Fruit fly (Drosophila melanogaster): ENCODE results near the gene Pex11c.

The Pex11c gene

DNA sequence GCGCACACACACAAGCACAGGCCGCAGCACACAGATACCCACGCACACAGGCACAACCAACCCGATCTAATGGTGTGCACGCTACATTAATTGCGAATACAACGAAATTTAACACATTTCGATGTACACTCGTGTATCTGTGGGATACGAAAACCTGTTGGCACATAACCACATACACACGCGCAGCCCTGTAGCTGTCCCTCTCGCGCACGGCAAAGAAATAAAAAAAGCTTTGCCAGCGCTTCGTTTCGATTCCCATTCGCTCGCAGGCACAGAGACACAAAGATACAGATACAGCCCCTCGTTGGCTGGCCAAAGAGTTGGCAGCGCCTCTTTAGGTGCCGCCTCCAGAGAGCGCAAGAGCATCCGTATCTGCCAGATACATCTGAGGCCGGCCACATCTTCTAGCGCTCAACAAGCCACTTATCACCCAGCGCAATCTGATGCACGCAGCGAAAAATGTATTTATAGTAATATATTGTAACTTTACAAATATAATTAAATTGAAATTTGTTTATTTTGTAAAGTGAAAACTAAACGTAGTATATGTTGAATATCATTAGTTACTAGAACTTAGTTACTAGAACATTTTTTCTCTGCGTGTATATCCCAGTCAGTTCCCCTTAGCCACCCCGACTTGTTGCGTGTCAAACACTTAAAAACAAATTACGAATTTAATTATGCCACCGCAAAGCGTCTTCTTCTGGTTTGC, 35.1 kb downstream of the Pex11c start:
- TF ChIP-seq CG8478 (optimal IDR thresholded peaks at IDR 0.05) (no peak), CTCF (optimal IDR thresholded peaks at IDR 0.05) (no peak)

dm6 chr3R:23295360-23295772, 37.2 kb downstream of the Pex11c start:
- peak; percentile 45 to 66 for TF ChIP-seq CTCF (optimal IDR thresholded peaks at IDR 0.05)
- TF ChIP-seq CG8478 (optimal IDR thresholded peaks at IDR 0.05) = no peak

DNA sequence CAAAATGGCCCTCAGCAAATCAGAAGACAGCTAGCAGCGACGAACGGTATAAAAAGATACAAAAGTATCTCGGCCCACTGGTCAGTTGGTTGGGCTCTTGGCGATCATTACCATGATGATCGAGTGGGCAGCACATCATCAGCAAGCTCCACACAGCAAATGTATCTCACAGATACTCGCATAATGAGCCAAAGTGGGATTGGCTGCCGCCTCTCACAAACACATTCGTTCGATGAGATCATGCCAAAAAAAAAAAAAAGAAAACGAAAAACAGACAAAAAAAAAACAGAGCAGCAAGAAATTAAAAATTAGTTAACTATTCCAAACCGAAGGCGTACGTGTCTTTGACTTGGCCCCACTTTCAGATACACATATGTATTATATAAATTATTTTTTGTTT, 38.0 kb downstream of the Pex11c start:
- TF ChIP-seq CG8478 (optimal IDR thresholded peaks at IDR 0.05) (no peak), CTCF (optimal IDR thresholded peaks at IDR 0.05) (no peak)

DNA sequence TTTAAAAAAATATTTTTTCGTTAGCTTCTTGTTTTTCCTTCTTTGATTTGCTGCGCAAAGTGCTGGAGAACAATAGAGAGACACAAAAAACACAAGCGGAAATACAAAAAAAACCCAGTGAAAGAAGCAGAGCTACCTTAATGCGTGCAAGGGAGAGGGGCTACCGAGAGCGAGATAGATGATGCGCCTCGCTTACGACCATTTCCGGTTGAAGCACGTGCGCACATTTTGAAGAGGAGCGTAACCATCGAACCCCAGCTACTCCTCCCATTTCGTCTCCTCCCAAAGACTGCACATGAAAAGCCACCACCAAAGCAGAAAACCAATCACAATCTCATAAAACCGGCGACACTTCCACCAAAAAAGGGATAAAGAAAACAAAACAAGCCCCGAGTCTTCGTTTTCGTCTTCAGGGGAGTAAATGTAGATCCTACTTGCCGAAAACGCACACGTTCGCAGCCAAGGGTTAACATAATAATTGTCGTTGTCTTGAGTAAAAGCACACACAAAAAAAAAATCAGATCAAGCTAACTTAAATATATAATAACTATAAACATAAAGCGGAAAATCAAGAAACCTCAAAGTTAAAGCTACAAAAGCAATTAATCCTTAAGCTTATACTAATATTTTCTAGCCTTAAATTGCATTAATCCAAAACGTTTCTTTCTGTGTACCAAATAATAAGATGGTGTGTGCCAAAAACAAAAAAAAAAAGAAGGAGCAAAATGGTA, 39.1 kb downstream of the Pex11c start:
- TF ChIP-seq CTCF (optimal IDR thresholded peaks at IDR 0.05) = no peak
- TF ChIP-seq CG8478 (optimal IDR thresholded peaks at IDR 0.05) = no peak

- TF ChIP-seq CG8478 (optimal IDR thresholded peaks at IDR 0.05) (no peak), CTCF (optimal IDR thresholded peaks at IDR 0.05) (no peak)
These were observed 42.1 kb downstream of the Pex11c start for dm6 chr3R:23300091-23300918.

dm6 chr3R:23301270-23301669, 43.1 kb downstream of the Pex11c start:
- TF ChIP-seq CG8478 (optimal IDR thresholded peaks at IDR 0.05) = no peak
- TF ChIP-seq CTCF (optimal IDR thresholded peaks at IDR 0.05) = no peak

DNA sequence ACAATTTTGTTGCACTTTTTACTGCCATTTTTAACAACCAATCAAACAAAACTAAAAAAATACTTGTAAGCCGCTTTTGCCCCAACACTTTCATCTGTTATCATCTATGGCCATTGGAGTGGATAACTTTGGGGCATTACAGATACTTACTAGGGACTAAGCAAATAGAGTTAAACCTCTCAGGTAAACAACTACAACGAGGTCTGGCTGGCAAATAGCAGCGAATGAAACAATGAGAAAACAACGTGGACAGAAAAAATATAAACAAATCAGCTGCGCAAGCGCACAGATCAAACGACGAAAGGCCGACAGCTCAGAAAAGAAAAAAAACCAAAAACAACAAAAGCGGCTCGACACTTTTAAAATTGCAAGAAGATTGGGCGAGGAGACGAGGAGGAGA, 44.0 kb downstream of the Pex11c start:
- TF ChIP-seq CTCF (optimal IDR thresholded peaks at IDR 0.05) = no peak
- no peak for TF ChIP-seq CG8478 (optimal IDR thresholded peaks at IDR 0.05)

DNA sequence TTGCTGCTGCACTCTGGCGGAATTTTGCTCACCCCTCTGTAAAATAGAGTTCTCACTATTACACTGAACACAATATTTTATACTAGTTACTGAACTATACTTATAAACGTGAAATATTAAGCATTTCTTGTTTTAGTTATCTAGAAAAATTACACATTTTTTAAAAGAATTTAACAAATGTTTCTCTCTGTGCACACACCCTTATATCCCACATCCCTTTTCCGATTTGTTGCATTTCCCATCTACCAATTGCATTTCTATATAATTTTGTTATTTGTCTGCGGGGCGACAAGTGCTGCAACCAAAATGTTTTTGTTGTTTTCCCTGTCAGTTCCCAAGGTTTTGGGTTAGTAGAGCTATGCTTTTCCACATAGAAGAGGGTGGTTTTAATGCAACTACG, 45.1 kb downstream of the Pex11c start:
- TF ChIP-seq CTCF (optimal IDR thresholded peaks at IDR 0.05) (no peak), CG8478 (optimal IDR thresholded peaks at IDR 0.05) (no peak)

DNA sequence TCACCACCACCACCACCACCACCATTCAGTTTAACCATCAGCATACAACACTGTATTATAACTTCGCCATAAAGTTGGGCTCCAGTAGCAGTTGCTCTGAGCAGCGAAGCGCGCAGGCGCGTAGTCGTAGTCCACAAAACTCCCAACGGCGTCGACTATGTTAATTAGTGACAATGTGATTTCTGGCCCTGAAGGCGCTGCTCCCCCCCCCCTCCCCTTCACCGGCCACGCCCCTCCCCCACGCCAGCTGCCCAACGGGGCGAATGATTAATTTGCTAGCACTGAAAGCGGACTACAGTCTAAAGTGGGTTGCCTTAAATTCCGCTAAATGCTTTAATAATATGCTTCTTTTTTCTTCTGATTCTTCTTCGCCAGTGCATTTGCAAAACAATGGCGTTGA, 48.7 kb downstream of the Pex11c start:
- TF ChIP-seq CG8478 (optimal IDR thresholded peaks at IDR 0.05) (no peak), CTCF (optimal IDR thresholded peaks at IDR 0.05) (no peak)

dm6 chr3R:23309690-23310089, 51.5 kb downstream of the Pex11c start:
- TF ChIP-seq CG8478 (optimal IDR thresholded peaks at IDR 0.05) = no peak
- no peak for TF ChIP-seq CTCF (optimal IDR thresholded peaks at IDR 0.05)

DNA sequence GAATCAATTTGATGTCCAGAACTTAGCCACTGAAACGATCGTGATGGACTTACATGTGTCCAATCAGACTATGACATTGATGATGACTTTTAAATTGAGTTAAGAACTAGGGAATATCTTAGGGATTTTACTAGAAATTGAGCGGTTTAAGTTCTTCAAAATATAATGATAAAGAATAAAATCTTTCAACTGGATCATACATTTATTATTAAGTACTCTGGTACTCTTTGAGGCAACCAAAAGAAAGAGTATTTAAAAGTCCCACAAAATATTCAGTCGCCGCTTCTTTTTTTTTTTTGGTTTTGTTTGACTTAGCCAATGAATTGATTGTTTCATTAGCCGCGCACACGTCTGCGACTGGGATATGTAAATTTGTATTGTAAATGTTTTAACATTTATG, 52.0 kb downstream of the Pex11c start:
- TF ChIP-seq CTCF (optimal IDR thresholded peaks at IDR 0.05) (no peak), CG8478 (optimal IDR thresholded peaks at IDR 0.05) (no peak)
